Fruit fly (Drosophila melanogaster): Measurements from ENCODE around the gene alpha-Man-Ib.
A peak's percentile ranks its signal among the peaks of the same experiment; 100 is the strongest.

The alpha-Man-Ib gene

DNA sequence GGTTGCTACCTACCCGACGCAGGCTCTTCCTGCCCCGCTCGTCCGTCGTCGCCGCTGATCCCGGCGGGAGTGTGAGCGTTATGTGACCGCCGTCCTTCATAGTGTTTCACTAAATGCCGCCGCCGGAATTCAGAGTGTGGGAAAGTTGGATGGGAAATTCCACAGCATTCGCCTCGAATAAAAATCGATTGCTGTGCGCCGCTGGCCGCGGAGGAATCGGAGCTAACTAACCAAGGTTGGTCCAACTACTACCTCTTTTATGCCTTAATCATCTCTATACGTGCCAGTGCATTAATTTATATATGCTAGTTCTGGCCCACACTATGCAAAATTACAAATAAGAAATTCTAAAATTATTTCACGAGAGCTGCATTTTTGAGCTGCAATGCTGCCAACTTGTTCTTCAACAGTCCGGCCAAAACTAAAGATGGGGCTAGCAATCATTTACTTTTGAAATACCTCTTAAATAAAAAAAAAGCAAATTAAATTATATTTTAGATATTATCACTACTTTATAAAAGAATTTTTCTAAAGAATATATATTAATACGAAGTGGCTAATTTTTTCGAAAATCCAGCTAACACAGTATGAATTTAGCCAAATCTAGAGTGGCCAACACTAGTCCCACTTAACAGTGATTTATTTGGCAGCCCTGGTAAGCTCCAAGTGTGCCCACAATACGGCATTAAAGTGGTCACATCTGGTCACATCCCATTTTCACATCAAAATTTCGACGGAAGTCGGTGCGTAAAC is at the start of gene alpha-Man-Ib, which contains the start of gene Pdhb (continued):
- no peak for TF ChIP-seq CG15479 (GFP tag; optimal IDR thresholded peaks at IDR 0.05)
- TF ChIP-seq Fer1 (GFP tag; optimal IDR thresholded peaks at IDR 0.05), result peak; percentile 63
- no peak for TF ChIP-seq p53 (GFP tag; optimal IDR thresholded peaks at IDR 0.05)
- peak; percentile 71 for TF ChIP-seq CG8765 (GFP tag; IDR thresholded peaks at IDR 0.05)
- no peak for TF ChIP-seq Ravus (GFP tag; IDR thresholded peaks at IDR 0.05)
- TF ChIP-seq lbe (GFP tag; optimal IDR thresholded peaks at IDR 0.05), result peak; percentile 72
- TF ChIP-seq Opbp (GFP tag; IDR thresholded peaks at IDR 0.05; ENCODE audit: partially characterized antibody), result no peak
- TF ChIP-seq abd-A (tag; optimal IDR thresholded peaks at IDR 0.05), result no peak
- peak; percentile 97 for TF ChIP-seq row (GFP tag; IDR thresholded peaks at IDR 0.05)
- peak; percentile 77 for TF ChIP-seq az2 (GFP tag; optimal IDR thresholded peaks at IDR 0.05)
- peak; percentile 25 for TF ChIP-seq cwo (GFP tag; optimal IDR thresholded peaks at IDR 0.05)
- TF ChIP-seq Jarid2 (GFP tag; optimal IDR thresholded peaks at IDR 0.05), result peak; percentile 58
- peak; percentile 87 for TF ChIP-seq CG34422 (GFP tag; IDR thresholded peaks at IDR 0.05)
- TF ChIP-seq CG17912 (GFP tag; optimal IDR thresholded peaks at IDR 0.05), result peak; percentile 54
- no peak for TF ChIP-seq sr (GFP tag; IDR thresholded peaks at IDR 0.05)
- no peak for TF ChIP-seq CG34376 (GFP tag; optimal IDR thresholded peaks at IDR 0.05)
- TF ChIP-seq psq (GFP tag; optimal IDR thresholded peaks at IDR 0.05), result peak; percentile 42
- peak in 1 of 2 experiments; percentile 72 for TF ChIP-seq bsh (GFP tag; optimal IDR thresholded peaks at IDR 0.05)
- peak; percentile 81 for TF ChIP-seq CG11085 (GFP tag; IDR thresholded peaks at IDR 0.05)
- TF ChIP-seq Dip2 (GFP tag; IDR thresholded peaks at IDR 0.05), result no peak
- no peak for TF ChIP-seq CG4282 (GFP tag; optimal IDR thresholded peaks at IDR 0.05)
- TF ChIP-seq CG8089 (GFP tag; optimal IDR thresholded peaks at IDR 0.05), result no peak
- peak; percentile 11 for TF ChIP-seq pfk (GFP tag; optimal IDR thresholded peaks at IDR 0.05)
- TF ChIP-seq oc (tag; optimal IDR thresholded peaks at IDR 0.05), result no peak
- TF ChIP-seq gce (GFP tag; IDR thresholded peaks at IDR 0.05), result no peak
- TF ChIP-seq hth (optimal IDR thresholded peaks at IDR 0.05), result no peak
- TF ChIP-seq CG1832 (GFP tag; optimal IDR thresholded peaks at IDR 0.05), result no peak
- peak; percentile 67 for TF ChIP-seq YL-1 (GFP tag; optimal IDR thresholded peaks at IDR 0.05)
- no peak for TF ChIP-seq D19A (tag; optimal IDR thresholded peaks at IDR 0.05)
- TF ChIP-seq Abd-B (GFP tag; optimal IDR thresholded peaks at IDR 0.05), result peak; percentile 94
- TF ChIP-seq CG13287 (GFP tag; IDR thresholded peaks at IDR 0.05; ENCODE audit: partially characterized antibody), result peak; percentile 56
- TF ChIP-seq Myb (GFP tag; optimal IDR thresholded peaks at IDR 0.05), result peak; percentile 40
- TF ChIP-seq corto (GFP tag; optimal IDR thresholded peaks at IDR 0.05), result no peak
- TF ChIP-seq CG31441 (GFP tag; IDR thresholded peaks at IDR 0.05), result no peak; the same call in 1 of the 2 replicates
- TF ChIP-seq ash1 (GFP tag; optimal IDR thresholded peaks at IDR 0.05), result no peak
- peak; percentile 82 for TF ChIP-seq grau (tag; optimal IDR thresholded peaks at IDR 0.05)
- peak; percentile 81 for TF ChIP-seq Ssrp (tag; optimal IDR thresholded peaks at IDR 0.05)
- TF ChIP-seq bbx (GFP tag; IDR thresholded peaks at IDR 0.05; ENCODE audit: partially characterized antibody), result no peak
- TF ChIP-seq Hr3 (GFP tag; optimal IDR thresholded peaks at IDR 0.05), result peak; percentile 89
- TF ChIP-seq CG18262 (tag; optimal IDR thresholded peaks at IDR 0.05), result peak; percentile 76
- peak; percentile 81 for TF ChIP-seq CG1602 (GFP tag; optimal IDR thresholded peaks at IDR 0.05)
- TF ChIP-seq gfzf (GFP tag; optimal IDR thresholded peaks at IDR 0.05), result peak; percentile 78
- TF ChIP-seq en (GFP tag; optimal IDR thresholded peaks at IDR 0.05), result no peak
- TF ChIP-seq CG15514 (GFP tag; optimal IDR thresholded peaks at IDR 0.05), result peak; percentile 83
- TF ChIP-seq Scr (GFP tag; IDR thresholded peaks at IDR 0.05; ENCODE audit: partially characterized antibody), result peak; percentile 37; the same call in 1 of the 2 replicates
- TF ChIP-seq CG14667 (GFP tag; IDR thresholded peaks at IDR 0.05), result peak; percentile 80
- TF ChIP-seq Antp (GFP tag; optimal IDR thresholded peaks at IDR 0.05), result peak; percentile 56
- peak; percentile 74 for TF ChIP-seq mam (GFP tag; optimal IDR thresholded peaks at IDR 0.05)
- TF ChIP-seq CG10959 (GFP tag; IDR thresholded peaks at IDR 0.05), result peak; percentile 33; the same call in 1 of the 2 replicates
